Worm (Caenorhabditis elegans): ENCODE results near the gene chil-17.

DNA sequence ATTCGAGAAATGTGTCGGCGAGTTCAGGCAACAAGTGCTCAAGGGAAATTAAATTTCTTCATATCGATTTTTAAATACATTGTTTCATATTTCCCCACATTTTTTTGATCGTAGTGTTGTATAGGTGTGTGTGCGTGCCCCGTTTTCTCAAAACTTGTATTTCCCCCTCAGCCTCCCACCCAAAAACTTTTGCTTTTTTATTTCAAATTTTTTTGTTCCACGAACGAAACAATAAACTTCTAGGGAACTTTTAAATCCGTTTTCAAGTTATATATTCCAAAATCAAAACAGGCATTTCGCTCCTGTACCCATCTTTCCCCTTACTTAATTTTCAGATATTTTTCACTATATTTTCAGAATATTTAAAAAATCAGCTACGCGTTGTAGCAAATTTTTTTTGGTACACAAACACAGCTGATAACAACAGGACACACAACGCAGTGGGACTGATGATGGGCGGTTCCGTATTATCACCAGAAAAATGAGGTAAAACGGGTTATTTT is 21.8 kb downstream of the chil-17 start, which contains the start of the genes M176.4 and M176.16:
- TF ChIP-seq nhr-76 (tag; optimal IDR thresholded peaks at IDR 0.05) (no peak), unc-62 (GFP tag; optimal IDR thresholded peaks at IDR 0.05) (no peak), nhr-25 (tag; optimal IDR thresholded peaks at IDR 0.05) (no peak), jun-1 (tag; optimal IDR thresholded peaks at IDR 0.05) (no peak), ceh-16 (tag; optimal IDR thresholded peaks at IDR 0.05) (no peak), nhr-77 (tag; optimal IDR thresholded peaks at IDR 0.05) (no peak), aly-2 (tag; optimal IDR thresholded peaks at IDR 0.05) (no peak), fkh-10 (GFP tag; optimal IDR thresholded peaks at IDR 0.05) (no peak), mdl-1 (tag; optimal IDR thresholded peaks at IDR 0.05) (no peak), eor-1 (tag; optimal IDR thresholded peaks at IDR 0.05) (no peak), nhr-11 (tag; optimal IDR thresholded peaks at IDR 0.05) (no peak), elt-2 (tag; optimal IDR thresholded peaks at IDR 0.05) (peak; percentile 38), lsy-12 (tag; optimal IDR thresholded peaks at IDR 0.05) (no peak)

Data from whole organism, L3 larva.